Worm (Caenorhabditis elegans) whole organism, L4/young adult: ENCODE results near the gene snb-2.

Source experiments
- W03F9.2 ChIP-seq: fragments of 150-350 bp; optimal IDR thresholded peaks from 2 replicates; lab custom pipeline; 2014; ENCODE audit warnings: missing biosample characterization, missing genetic modification characterization
- him-1 ChIP-seq: sonication (generic microtip); optimal IDR thresholded peaks from 2 replicates; lab custom pipeline; 2016; ENCODE audit warnings: missing genotype, missing genetic modification reagents, missing genetic modification characterization, missing compliant biosample characterization

ce11 chrV:12377256-12377655 lies 31.5 kb upstream of the snb-2 start, which contains the start of gene K01D12.1:
- no peak for TF ChIP-seq W03F9.2 (tag; lab: Kevin White, UChicago)
- TF ChIP-seq him-1 (tag; lab: Kevin White, UChicago) = no peak
